Worm (Caenorhabditis elegans) whole organism, midembryonic: Measurements from ENCODE around the gene F13H10.9.

Experiments
- T22C8.4 ChIP-seq: fragments of 200-800 bp; sonication (Bioruptor generic); IDR thresholded peaks from 2 replicates; pipeline ENCODE4 v1.3.6; 2022; ENCODE audit warnings: missing genetic modification characterization, missing compliant biosample characterization
- cog-1 ChIP-seq: sonication (generic microtip); optimal IDR thresholded peaks from 2 replicates; lab custom pipeline; 2016; ENCODE audit warnings: missing genetic modification characterization, missing compliant biosample characterization
- flt-1 ChIP-seq: fragments of 200-800 bp; sonication (Bioruptor generic); IDR thresholded peaks from 2 replicates; pipeline ENCODE4 v1.3.6; 2022; ENCODE audit warnings: missing genetic modification characterization, missing compliant biosample characterization
- klf-2 ChIP-seq: fragments of 200-800 bp; sonication (Bioruptor generic); conservative IDR thresholded peaks from 2 replicates; pipeline ENCODE4 v1.3.6; 2022; ENCODE audit warnings: missing genetic modification reagents, missing genetic modification characterization, missing compliant biosample characterization
- med-1 ChIP-seq: sonication (generic microtip); optimal IDR thresholded peaks from 2 replicates; lab custom pipeline; 2017; ENCODE audit warnings: missing genetic modification characterization, mild to moderate bottlenecking, missing compliant biosample characterization, antibody characterized with exemption, missing genetic modification reagents; ENCODE audit not compliant: insufficient read depth
- ref-1 ChIP-seq: fragments of 200-800 bp; sonication (Bioruptor generic); conservative IDR thresholded peaks from 2 replicates; pipeline ENCODE4 v1.3.6; 2022; ENCODE audit warnings: missing genetic modification reagents, missing genetic modification characterization, missing compliant biosample characterization
- tab-1 ChIP-seq: fragments of 200-800 bp; sonication (Bioruptor generic); IDR thresholded peaks from 2 replicates; pipeline ENCODE4 v1.3.6; 2022; ENCODE audit warnings: missing genetic modification characterization, missing compliant biosample characterization
- ztf-23 ChIP-seq: fragments of 200-800 bp; sonication (Bioruptor generic); IDR thresholded peaks from 2 replicates; pipeline ENCODE4 v1.3.6; 2022; ENCODE audit warnings: missing genetic modification reagents, missing genetic modification characterization, missing compliant biosample characterization
- ztf-29 ChIP-seq: fragments of 200-800 bp; sonication (Bioruptor generic); IDR thresholded peaks from 2 replicates; pipeline ENCODE4 v1.3.6; 2022; ENCODE audit warnings: missing genetic modification reagents, missing genetic modification characterization, missing compliant biosample characterization

ce11 chrIV:10985568-10986035 lies 16.1 kb upstream of the F13H10.9 start, which contains the start of gene cyb-2.1:
- TF ChIP-seq tab-1 (no peak), flt-1 (no peak), klf-2 (GFP tag; lab: Robert Waterston, UW) (no peak), ref-1 (no peak), ztf-23 (no peak), ztf-29 (GFP tag; lab: Robert Waterston, UW) (no peak), med-1 (GFP tag; lab: Kevin White, UChicago) (no peak), T22C8.4 (GFP tag; lab: Robert Waterston, UW) (no peak), cog-1 (tag; lab: Kevin White, UChicago) (no peak)
